Worm (Caenorhabditis elegans): ENCODE data around the gene F36H5.17.

The F36H5.17 gene

DNA sequence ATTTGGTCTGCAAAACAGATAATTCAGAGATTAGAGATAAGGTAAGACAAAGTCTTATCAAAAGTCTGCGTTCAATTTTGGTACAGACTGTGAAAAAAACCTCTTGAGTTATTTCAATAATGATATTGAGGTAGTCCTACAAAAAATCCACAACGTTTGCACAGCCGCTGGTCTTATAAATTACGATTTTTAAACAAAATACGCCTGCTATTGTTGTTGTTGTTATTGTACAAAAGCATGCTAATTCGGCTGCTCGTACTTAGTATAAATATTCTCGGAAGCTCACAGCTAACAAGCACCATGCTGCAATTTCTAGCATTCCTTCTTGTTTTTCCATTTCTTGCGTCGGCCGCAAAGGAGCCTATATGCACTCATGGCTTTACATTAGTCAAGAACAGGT lies 11.8 kb downstream of the F36H5.17 start, which contains the start of gene clec-19:
Gene clec-19 (plus strand): TSS at position 301 of the 400 bp plus-strand sequence.
- no peak for TF ChIP-seq nhr-10 (tag; optimal IDR thresholded peaks at IDR 0.05)
- no peak for TF ChIP-seq sma-9 (GFP tag; optimal IDR thresholded peaks at IDR 0.05)
- TF ChIP-seq sma-9 (tag; optimal IDR thresholded peaks at IDR 0.05) = no peak
- no peak for TF ChIP-seq C34F6.9 (tag; optimal IDR thresholded peaks at IDR 0.05)
- no peak for TF ChIP-seq Y55F3AM.14 (GFP tag; optimal IDR thresholded peaks at IDR 0.05)
- no peak for TF ChIP-seq unc-55 (GFP tag; optimal IDR thresholded peaks at IDR 0.05)
- no peak for TF ChIP-seq gmeb-1 (tag; optimal IDR thresholded peaks at IDR 0.05)
- no peak for TF ChIP-seq snpc-4 (tag; optimal IDR thresholded peaks at IDR 0.05)
- TF ChIP-seq sma-3 (GFP tag; optimal IDR thresholded peaks at IDR 0.05) = no peak
- TF ChIP-seq F13H6.1 (tag; optimal IDR thresholded peaks at IDR 0.05) = no peak
- TF ChIP-seq unc-62 (GFP tag; optimal IDR thresholded peaks at IDR 0.05) = no peak
- no peak for TF ChIP-seq ztf-1 (GFP tag; conservative IDR thresholded peaks at IDR 0.05)
- TF ChIP-seq lin-11 (tag; optimal IDR thresholded peaks at IDR 0.05) = no peak
- no peak for TF ChIP-seq elt-1 (tag; optimal IDR thresholded peaks at IDR 0.05)
- no peak for TF ChIP-seq nhr-12 (tag; optimal IDR thresholded peaks at IDR 0.05)
- no peak for TF ChIP-seq R02D3.7 (tag; optimal IDR thresholded peaks at IDR 0.05)
- TF ChIP-seq mdl-1 (tag; optimal IDR thresholded peaks at IDR 0.05) = no peak
- no peak for TF ChIP-seq lsy-2 (tag; optimal IDR thresholded peaks at IDR 0.05)

DNA sequence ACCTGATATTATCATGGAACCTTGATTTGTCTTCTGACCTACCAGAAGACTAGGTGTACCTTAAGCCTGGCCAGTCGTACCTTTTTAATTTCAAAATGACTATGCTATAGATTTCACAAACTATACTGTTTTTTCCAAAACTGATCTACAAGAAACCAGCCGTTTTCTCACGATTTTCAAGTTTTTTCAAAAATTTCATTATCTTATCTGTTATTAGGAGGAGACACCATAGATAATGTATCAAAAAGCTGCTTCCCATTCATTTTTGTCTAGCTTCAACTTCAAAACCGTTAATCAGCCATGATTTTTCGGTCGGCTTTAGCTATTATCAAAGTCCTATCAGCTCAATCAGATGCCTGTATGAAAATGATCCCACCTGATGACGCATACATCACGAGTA lies 13.4 kb downstream of the F36H5.17 start, which contains the start of gene F36H5.12:
Gene F36H5.12 (plus strand): TSS at position 301 of the 400 bp plus-strand sequence.
- no peak for TF ChIP-seq gmeb-1 (tag; optimal IDR thresholded peaks at IDR 0.05)
- no peak for TF ChIP-seq sem-4 (tag; optimal IDR thresholded peaks at IDR 0.05)
- TF ChIP-seq nhr-25 (tag; optimal IDR thresholded peaks at IDR 0.05) = no peak
- TF ChIP-seq peb-1 (tag; optimal IDR thresholded peaks at IDR 0.05) = no peak
- TF ChIP-seq ztf-11 (tag; optimal IDR thresholded peaks at IDR 0.05) = no peak
- no peak for TF ChIP-seq ceh-16 (tag; optimal IDR thresholded peaks at IDR 0.05)
- TF ChIP-seq nhr-77 (tag; optimal IDR thresholded peaks at IDR 0.05) = no peak
- TF ChIP-seq unc-39 (tag; optimal IDR thresholded peaks at IDR 0.05) = no peak
- no peak for TF ChIP-seq mbf-1 (tag; optimal IDR thresholded peaks at IDR 0.05)

DNA sequence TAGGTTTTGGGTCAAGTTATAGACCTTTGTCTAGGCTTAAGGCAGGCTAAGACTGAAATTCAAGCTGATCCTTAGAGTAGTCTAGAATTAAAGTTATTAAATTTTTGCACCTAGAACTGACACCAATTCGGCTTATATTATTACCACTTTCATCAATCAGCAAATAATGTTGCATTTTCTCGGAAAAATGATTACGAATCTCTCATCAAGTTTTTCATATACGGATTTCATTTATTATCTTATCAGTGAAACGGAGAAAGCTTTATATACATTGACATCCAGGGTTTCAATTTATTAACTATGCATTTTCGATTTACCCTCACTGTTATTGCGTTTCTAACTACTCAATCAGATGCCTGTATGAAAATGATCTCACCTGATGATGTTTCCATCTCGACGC lies 14.7 kb downstream of the F36H5.17 start, which contains the start of gene K07G6.1:
Gene K07G6.1 (plus strand): TSS at position 301 of the 400 bp plus-strand sequence.
- TF ChIP-seq sma-9 (GFP tag; optimal IDR thresholded peaks at IDR 0.05) (no peak), sma-9 (tag; optimal IDR thresholded peaks at IDR 0.05) (no peak)

DNA sequence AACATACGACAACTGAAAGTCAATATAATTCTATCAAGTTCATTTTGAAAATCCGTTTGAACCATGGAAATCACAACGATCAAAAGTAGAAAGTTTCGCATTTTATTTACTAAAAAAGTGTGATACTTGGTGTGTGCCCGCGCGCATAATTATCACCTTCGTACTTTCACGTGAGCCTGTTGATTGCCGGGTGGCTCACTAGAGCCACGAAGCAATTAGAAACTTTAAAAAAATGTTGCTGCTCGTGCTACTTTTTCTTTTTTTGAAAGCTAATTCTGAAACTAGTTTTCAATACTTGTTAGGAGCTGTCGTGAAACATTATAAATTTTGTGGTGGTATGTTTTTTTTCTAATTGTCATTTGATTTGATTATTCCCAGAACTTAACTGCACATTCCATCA lies 17.1 kb downstream of the F36H5.17 start, which contains the start of the genes irld-9 and irld-33:
Gene irld-9 (minus strand): TSS at position 101 of the 400 bp plus-strand sequence.
Gene irld-33 (plus strand): TSS at position 209 of the 400 bp plus-strand sequence.
- TF ChIP-seq sma-3 (GFP tag; optimal IDR thresholded peaks at IDR 0.05) = no peak
- TF ChIP-seq aly-2 (tag; optimal IDR thresholded peaks at IDR 0.05) = no peak
- no peak for TF ChIP-seq nhr-25 (tag; optimal IDR thresholded peaks at IDR 0.05)
- TF ChIP-seq mdl-1 (tag; optimal IDR thresholded peaks at IDR 0.05) = no peak
- TF ChIP-seq nhr-23 (tag; optimal IDR thresholded peaks at IDR 0.05) = no peak
- no peak for TF ChIP-seq unc-39 (tag; optimal IDR thresholded peaks at IDR 0.05)

DNA sequence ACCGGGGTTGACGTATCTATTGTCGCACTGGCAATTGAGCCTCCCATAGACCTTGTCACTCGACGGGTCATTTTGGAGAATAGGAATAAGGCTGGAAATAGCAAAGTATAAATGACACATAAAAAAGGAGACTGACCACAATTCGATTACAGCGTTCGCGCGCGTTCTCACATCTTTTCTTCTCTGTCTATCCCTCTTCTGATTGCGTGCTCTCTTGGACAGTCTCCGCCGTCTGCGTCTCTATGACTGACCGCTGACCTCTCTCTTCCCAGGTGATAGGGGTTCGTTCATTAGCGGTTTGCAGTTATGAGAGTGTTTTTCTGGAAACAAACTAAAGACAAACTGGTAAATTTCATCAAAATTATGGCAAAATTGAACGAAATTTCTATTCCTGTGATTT lies 19.6 kb downstream of the F36H5.17 start, which contains the start of gene ceh-83:
Gene ceh-83 (minus strand): TSS at position 181 of the 400 bp plus-strand sequence.
- TF ChIP-seq fos-1 (tag; optimal IDR thresholded peaks at IDR 0.05) (peak; percentile 49), sma-9 (GFP tag; optimal IDR thresholded peaks at IDR 0.05) (no peak), sma-9 (tag; optimal IDR thresholded peaks at IDR 0.05) (no peak)

- no peak for TF ChIP-seq mdl-1 (tag; optimal IDR thresholded peaks at IDR 0.05)
- TF ChIP-seq nhr-21 (tag; optimal IDR thresholded peaks at IDR 0.05) = no peak
- no peak for TF ChIP-seq egl-27 (tag; optimal IDR thresholded peaks at IDR 0.05)
- TF ChIP-seq nhr-10 (tag; optimal IDR thresholded peaks at IDR 0.05) = no peak
- TF ChIP-seq ztf-4 (tag; optimal IDR thresholded peaks at IDR 0.05) = no peak
- TF ChIP-seq zag-1 (tag; optimal IDR thresholded peaks at IDR 0.05) = no peak
- no peak for TF ChIP-seq lin-11 (tag; optimal IDR thresholded peaks at IDR 0.05)
- TF ChIP-seq ZK546.5 (tag; optimal IDR thresholded peaks at IDR 0.05) = no peak
- no peak for TF ChIP-seq aly-2 (tag; optimal IDR thresholded peaks at IDR 0.05)
- no peak for TF ChIP-seq blmp-1 (tag; optimal IDR thresholded peaks at IDR 0.05; ENCODE audit: insufficient read depth)
- no peak for TF ChIP-seq lin-39 (tag; optimal IDR thresholded peaks at IDR 0.05)
- no peak for TF ChIP-seq C34F6.9 (tag; optimal IDR thresholded peaks at IDR 0.05)
- TF ChIP-seq unc-62 (GFP tag; optimal IDR thresholded peaks at IDR 0.05) = no peak
- no peak for TF ChIP-seq elt-1 (tag; optimal IDR thresholded peaks at IDR 0.05)
- no peak for TF ChIP-seq ceh-16 (tag; optimal IDR thresholded peaks at IDR 0.05)
- TF ChIP-seq nhr-23 (tag; optimal IDR thresholded peaks at IDR 0.05) = no peak
- TF ChIP-seq mab-5 (tag; optimal IDR thresholded peaks at IDR 0.05) = no peak
- TF ChIP-seq lin-13 (GFP tag; optimal IDR thresholded peaks at IDR 0.05) = no peak
These were observed 20.8 kb downstream of the F36H5.17 start for ce11 chrII:1735145-1735544.
